Worm (Caenorhabditis elegans): ENCODE data around the gene rer-1.

The rer-1 gene

ce11 chrII:8769375-8769774, 41.8 kb upstream of the rer-1 start:
- peak; percentile 69 for TF ChIP-seq hmg-4 (GFP tag; optimal IDR thresholded peaks at IDR 0.05)
- peak; percentile 53 for TF ChIP-seq F13C5.2 (tag; optimal IDR thresholded peaks at IDR 0.05)
- TF ChIP-seq tra-4 (tag; optimal IDR thresholded peaks at IDR 0.05), result no peak

- TF ChIP-seq F13C5.2 (tag; optimal IDR thresholded peaks at IDR 0.05) (no peak), ama-1 (optimal IDR thresholded peaks at IDR 0.05) (no peak), sea-1 (GFP tag; conservative IDR thresholded peaks at IDR 0.05) (no peak), aly-1 (tag; optimal IDR thresholded peaks at IDR 0.05) (no peak), ets-7 (tag; optimal IDR thresholded peaks at IDR 0.05) (no peak)
Measured at ce11 chrII:8770675-8771074, 40.5 kb upstream of the rer-1 start, which contains the start of gene let-19. let-19 (plus strand) TSS chrII:8770975.

- TF ChIP-seq ama-1 (optimal IDR thresholded peaks at IDR 0.05) (no peak), aly-1 (tag; optimal IDR thresholded peaks at IDR 0.05) (no peak), tra-4 (tag; optimal IDR thresholded peaks at IDR 0.05) (no peak), B0310.2 (tag; optimal IDR thresholded peaks at IDR 0.05) (no peak), pes-1 (GFP tag; IDR thresholded peaks at IDR 0.05) (no peak), hmg-4 (GFP tag; optimal IDR thresholded peaks at IDR 0.05) (no peak), sea-1 (GFP tag; conservative IDR thresholded peaks at IDR 0.05) (no peak), ceh-36 (tag; optimal IDR thresholded peaks at IDR 0.05) (no peak), scrt-1 (GFP tag; IDR thresholded peaks at IDR 0.05) (no peak), tbx-11 (GFP tag; IDR thresholded peaks at IDR 0.05) (no peak), ets-7 (tag; optimal IDR thresholded peaks at IDR 0.05) (no peak), hmbx-1 (tag; optimal IDR thresholded peaks at IDR 0.05) (no peak), tbx-37 (GFP tag; conservative IDR thresholded peaks at IDR 0.05) (no peak), hnd-1 (tag; optimal IDR thresholded peaks at IDR 0.05) (no peak), F13C5.2 (tag; optimal IDR thresholded peaks at IDR 0.05) (no peak), flt-1 (GFP tag; IDR thresholded peaks at IDR 0.05) (no peak), ceh-13 (GFP tag; optimal IDR thresholded peaks at IDR 0.05) (no peak)
Measured at ce11 chrII:8776504-8776903, 34.7 kb upstream of the rer-1 start.

- TF ChIP-seq hmbx-1 (tag; optimal IDR thresholded peaks at IDR 0.05) (no peak), ceh-36 (tag; optimal IDR thresholded peaks at IDR 0.05) (no peak), flt-1 (GFP tag; IDR thresholded peaks at IDR 0.05) (no peak), tra-4 (tag; optimal IDR thresholded peaks at IDR 0.05) (no peak), ceh-13 (GFP tag; optimal IDR thresholded peaks at IDR 0.05) (no peak), sea-1 (GFP tag; conservative IDR thresholded peaks at IDR 0.05) (no peak), scrt-1 (GFP tag; IDR thresholded peaks at IDR 0.05) (no peak), ama-1 (optimal IDR thresholded peaks at IDR 0.05) (no peak), hnd-1 (tag; optimal IDR thresholded peaks at IDR 0.05) (no peak), tbx-37 (GFP tag; conservative IDR thresholded peaks at IDR 0.05) (no peak), aly-1 (tag; optimal IDR thresholded peaks at IDR 0.05) (no peak), tbx-11 (GFP tag; IDR thresholded peaks at IDR 0.05) (no peak), F13C5.2 (tag; optimal IDR thresholded peaks at IDR 0.05) (no peak), B0310.2 (tag; optimal IDR thresholded peaks at IDR 0.05) (no peak), ets-7 (tag; optimal IDR thresholded peaks at IDR 0.05) (no peak), hmg-4 (GFP tag; optimal IDR thresholded peaks at IDR 0.05) (no peak), pes-1 (GFP tag; IDR thresholded peaks at IDR 0.05) (no peak)
Measured at ce11 chrII:8783451-8783967, 27.7 kb upstream of the rer-1 start, which contains the start of gene sgn-1. sgn-1 (minus strand) TSS chrII:8783670.

- no peak for TF ChIP-seq ets-7 (tag; optimal IDR thresholded peaks at IDR 0.05)
- TF ChIP-seq flt-1 (GFP tag; IDR thresholded peaks at IDR 0.05), result no peak
- no peak for TF ChIP-seq B0310.2 (tag; optimal IDR thresholded peaks at IDR 0.05)
- TF ChIP-seq tra-4 (tag; optimal IDR thresholded peaks at IDR 0.05), result no peak
- no peak for TF ChIP-seq tbx-37 (GFP tag; conservative IDR thresholded peaks at IDR 0.05)
- TF ChIP-seq pes-1 (GFP tag; IDR thresholded peaks at IDR 0.05), result no peak
- no peak for TF ChIP-seq ceh-13 (GFP tag; optimal IDR thresholded peaks at IDR 0.05)
- no peak for TF ChIP-seq sea-1 (GFP tag; conservative IDR thresholded peaks at IDR 0.05)
- TF ChIP-seq F13C5.2 (tag; optimal IDR thresholded peaks at IDR 0.05), result no peak
- no peak for TF ChIP-seq hnd-1 (tag; optimal IDR thresholded peaks at IDR 0.05)
- no peak for TF ChIP-seq ama-1 (optimal IDR thresholded peaks at IDR 0.05)
- TF ChIP-seq scrt-1 (GFP tag; IDR thresholded peaks at IDR 0.05), result no peak
- no peak for TF ChIP-seq aly-1 (tag; optimal IDR thresholded peaks at IDR 0.05)
- TF ChIP-seq ceh-36 (tag; optimal IDR thresholded peaks at IDR 0.05), result no peak
- TF ChIP-seq hmbx-1 (tag; optimal IDR thresholded peaks at IDR 0.05), result no peak
- no peak for TF ChIP-seq hmg-4 (GFP tag; optimal IDR thresholded peaks at IDR 0.05)
Measured at ce11 chrII:8784235-8784928, 26.8 kb upstream of the rer-1 start.

ce11 chrII:8785875-8786274, 25.3 kb upstream of the rer-1 start:
- TF ChIP-seq scrt-1 (GFP tag; IDR thresholded peaks at IDR 0.05) (no peak), aly-1 (tag; optimal IDR thresholded peaks at IDR 0.05) (no peak)

- TF ChIP-seq aly-1 (tag; optimal IDR thresholded peaks at IDR 0.05) (no peak), scrt-1 (GFP tag; IDR thresholded peaks at IDR 0.05) (0 out of 2 replicates have a peak, but pooled peaks have one; percentile 44), F13C5.2 (tag; optimal IDR thresholded peaks at IDR 0.05) (peak; percentile 58)
Measured at ce11 chrII:8787376-8787775, 23.8 kb upstream of the rer-1 start.

- TF ChIP-seq ama-1 (optimal IDR thresholded peaks at IDR 0.05), result peak; percentile 19
- TF ChIP-seq hmg-4 (GFP tag; optimal IDR thresholded peaks at IDR 0.05), result no peak
Measured at ce11 chrII:8788752-8789151, 22.4 kb upstream of the rer-1 start.

Data from whole organism, early embryonic.